Fruit fly (Drosophila melanogaster) whole organism, embryonic: Measurements from ENCODE around the gene ck.

Source experiments
- CG11723 ChIP-seq: fragments of 200-800 bp; sonication (Bioruptor generic); optimal IDR thresholded peaks from 2 replicates; lab custom pipeline; 2017; ENCODE audit warnings: missing biosample characterization, mild to moderate bottlenecking, missing genetic modification characterization
- CG14965 ChIP-seq: fragments of 200-800 bp; sonication (Bioruptor generic); optimal IDR thresholded peaks from 2 replicates; lab custom pipeline; 2016; ENCODE audit warnings: missing biosample characterization, missing genetic modification characterization, borderline replicate concordance
- CG15073 ChIP-seq: fragments of 200-800 bp; sonication (Bioruptor generic); optimal IDR thresholded peaks from 2 replicates; lab custom pipeline; 2016; ENCODE audit warnings: missing biosample characterization, missing genetic modification characterization
- CG16779 ChIP-seq: fragments of 200-800 bp; sonication (Bioruptor generic); IDR thresholded peaks from 2 replicates; pipeline ENCODE4 v1.3.6; 2022; ENCODE audit warnings: missing biosample characterization, missing genetic modification characterization
- CG17612 ChIP-seq: fragments of 200-800 bp; sonication (Bioruptor generic); IDR thresholded peaks from 2 replicates; pipeline ENCODE4 v1.3.6; 2022; ENCODE audit warnings: missing biosample characterization, missing genetic modification characterization
- CG17802 ChIP-seq: fragments of 200-800 bp; sonication (Bioruptor generic); optimal IDR thresholded peaks from 2 replicates; lab custom pipeline; 2018; ENCODE audit warnings: missing biosample characterization, mild to moderate bottlenecking, missing genetic modification characterization, moderate library complexity
- CG1832 ChIP-seq: fragments of 200-800 bp; sonication (Bioruptor generic); optimal IDR thresholded peaks from 2 replicates; lab custom pipeline; 2017; ENCODE audit warnings: missing biosample characterization, mild to moderate bottlenecking, missing genetic modification characterization, inconsistent platforms
- CG2120 ChIP-seq: fragments of 200-800 bp; sonication (Bioruptor generic); optimal IDR thresholded peaks from 3 replicates; lab custom pipeline; 2016; ENCODE audit warnings: missing biosample characterization, missing genetic modification characterization
- CG2678 ChIP-seq: fragments of 200-800 bp; sonication (Bioruptor generic); optimal IDR thresholded peaks from 3 replicates; lab custom pipeline; 2019; ENCODE audit warnings: missing biosample characterization, mild to moderate bottlenecking, missing genetic modification characterization, moderate library complexity
- CG31224 ChIP-seq: fragments of 200-800 bp; sonication (Bioruptor generic); IDR thresholded peaks from 2 replicates; pipeline ENCODE4 v1.3.6; 2022; ENCODE audit warnings: missing biosample characterization, missing genetic modification characterization
- CG32767 ChIP-seq: fragments of 200-800 bp; sonication (Bioruptor generic); IDR thresholded peaks from 2 replicates; pipeline ENCODE4 v1.3.6; 2022; ENCODE audit warnings: missing biosample characterization, missing genetic modification characterization
- CG33213 ChIP-seq: fragments of 200-800 bp; sonication (Bioruptor generic); optimal IDR thresholded peaks from 3 replicates; lab custom pipeline; 2016; ENCODE audit warnings: missing biosample characterization, missing genetic modification characterization
- CG3847 ChIP-seq: fragments of 200-800 bp; sonication (Bioruptor generic); IDR thresholded peaks from 2 replicates; pipeline ENCODE4 v1.3.6; 2022; ENCODE audit warnings: missing biosample characterization, missing genetic modification characterization
- CG6765 ChIP-seq: fragments of 200-800 bp; sonication (Bioruptor generic); optimal IDR thresholded peaks from 3 replicates; lab custom pipeline; 2017; ENCODE audit warnings: missing biosample characterization, mild to moderate bottlenecking, missing genetic modification characterization
- CG6854 ChIP-seq: fragments of 200-800 bp; sonication (Bioruptor generic); optimal IDR thresholded peaks from 3 replicates; lab custom pipeline; 2017; ENCODE audit warnings: missing biosample characterization, mild to moderate bottlenecking, missing genetic modification characterization
- CG7372 ChIP-seq: fragments of 200-800 bp; sonication (Bioruptor generic); IDR thresholded peaks from 2 replicates; pipeline ENCODE4 v1.3.6; 2022; ENCODE audit warnings: missing biosample characterization, missing genetic modification characterization
- CG8478 ChIP-seq: fragments of >200 bp; optimal IDR thresholded peaks from 2 replicates; lab custom pipeline; 2018
- CG9215 ChIP-seq: fragments of 200-800 bp; sonication (Bioruptor generic); IDR thresholded peaks from 2 replicates; pipeline ENCODE4 v1.3.6; 2022; ENCODE audit warnings: missing biosample characterization, missing genetic modification characterization
- CG9437 ChIP-seq: fragments of 200-800 bp; sonication (Bioruptor generic); optimal IDR thresholded peaks from 2 replicates; lab custom pipeline; 2018; ENCODE audit warnings: missing biosample characterization, mild to moderate bottlenecking, missing genetic modification characterization
- Ets65A ChIP-seq: fragments of 200-800 bp; sonication (Bioruptor generic); peaks from one replicate; lab custom pipeline; 2016; ENCODE audit warnings: missing biosample characterization, missing genetic modification characterization
- HLH54F ChIP-seq: fragments of 200-800 bp; sonication (Bioruptor generic); optimal IDR thresholded peaks from 3 replicates; lab custom pipeline; 2016; ENCODE audit warnings: missing biosample characterization, missing genetic modification characterization
- Hand ChIP-seq: fragments of 200-800 bp; sonication (Bioruptor generic); optimal IDR thresholded peaks from 2 replicates; lab custom pipeline; 2017; ENCODE audit warnings: mild to moderate bottlenecking, missing biosample characterization, missing genetic modification reagents, missing genetic modification characterization
- MBD-R2 ChIP-seq: fragments of 200-800 bp; sonication (Bioruptor generic); IDR thresholded peaks from 2 replicates; pipeline ENCODE4 v1.3.6; 2022; ENCODE audit warnings: missing biosample characterization, missing genetic modification characterization
- Mad ChIP-seq: fragments of 200-800 bp; sonication (Bioruptor generic); optimal IDR thresholded peaks from 2 replicates; lab custom pipeline; 2016; ENCODE audit warnings: missing biosample characterization, missing genetic modification characterization
- Med ChIP-seq: fragments of 200-800 bp; sonication (Bioruptor generic); peaks from one replicate; lab custom pipeline; 2016; ENCODE audit warnings: missing biosample characterization, missing genetic modification characterization, mild to moderate bottlenecking, inconsistent platforms, moderate library complexity
- Taf1 ChIP-seq: fragments of 200-800 bp; sonication (Bioruptor generic); IDR thresholded peaks from 2 replicates; pipeline ENCODE4 v1.3.6; 2022; ENCODE audit warnings: missing biosample characterization, missing genetic modification characterization
- al ChIP-seq: fragments of 200-800 bp; sonication (Bioruptor generic); IDR thresholded peaks from 2 replicates; pipeline ENCODE4 v1.3.6; 2022; ENCODE audit warnings: missing biosample characterization, missing genetic modification characterization
- amos ChIP-seq: fragments of 200-800 bp; sonication (Bioruptor generic); IDR thresholded peaks from 2 replicates; pipeline ENCODE4 v1.3.6; 2022; ENCODE audit warnings: missing biosample characterization, missing genetic modification characterization; ENCODE audit not compliant: partially characterized antibody
- bbx ChIP-seq: fragments of 200-800 bp; sonication (Bioruptor generic); IDR thresholded peaks from 2 replicates; pipeline ENCODE4 v1.3.6; 2022; ENCODE audit warnings: missing biosample characterization, missing genetic modification characterization; ENCODE audit not compliant: partially characterized antibody
- bigmax ChIP-seq: fragments of 200-800 bp; sonication (Bioruptor generic); optimal IDR thresholded peaks from 2 replicates; lab custom pipeline; 2018; ENCODE audit warnings: missing biosample characterization, mild to moderate bottlenecking, missing genetic modification characterization
- cad ChIP-seq: fragments of >200 bp; optimal IDR thresholded peaks from 2 replicates; lab custom pipeline; 2017; ENCODE audit warnings: missing biosample characterization, missing genetic modification characterization
- chn ChIP-seq: fragments of 200-800 bp; sonication (Bioruptor generic); optimal IDR thresholded peaks from 2 replicates; lab custom pipeline; 2016; ENCODE audit warnings: missing biosample characterization, missing genetic modification characterization
- crol ChIP-seq: fragments of 200-800 bp; sonication (Bioruptor generic); IDR thresholded peaks from 2 replicates; pipeline ENCODE4 v1.3.6; 2022; ENCODE audit warnings: missing biosample characterization, missing genetic modification characterization
- crp ChIP-seq, 2 experiments: fragments of 200-800 bp; sonication (Bioruptor generic); optimal IDR thresholded peaks; 2 replicates in 1 of 2; 3 replicates in 1 of 2; lab custom pipeline; 2017; ENCODE audit warnings: missing biosample characterization in 2 of 2, missing genetic modification characterization in 2 of 2, mild to moderate bottlenecking in 1 of 2, moderate library complexity in 1 of 2
- emc ChIP-seq: fragments of 200-800 bp; sonication (Bioruptor generic); optimal IDR thresholded peaks from 2 replicates; lab custom pipeline; 2016; ENCODE audit warnings: missing biosample characterization, missing genetic modification characterization
- exex ChIP-seq: fragments of 200-800 bp; sonication (Bioruptor generic); optimal IDR thresholded peaks from 4 replicates; lab custom pipeline; 2018; ENCODE audit warnings: missing biosample characterization, mild to moderate bottlenecking, missing genetic modification characterization, moderate library complexity
- ftz-f1 ChIP-seq: fragments of 200-800 bp; sonication (Bioruptor generic); optimal IDR thresholded peaks from 2 replicates; lab custom pipeline; 2016; ENCODE audit warnings: missing biosample characterization, missing genetic modification characterization
- gsb ChIP-seq: fragments of 200-800 bp; sonication (Bioruptor generic); IDR thresholded peaks from 2 replicates; pipeline ENCODE4 v1.3.6; 2022; ENCODE audit warnings: missing biosample characterization, missing genetic modification characterization
- her ChIP-seq: fragments of 200-800 bp; sonication (Bioruptor generic); optimal IDR thresholded peaks from 2 replicates; lab custom pipeline; 2016; ENCODE audit warnings: missing biosample characterization, missing genetic modification characterization
- jumu ChIP-seq: fragments of 200-800 bp; sonication (Bioruptor generic); optimal IDR thresholded peaks from 3 replicates; lab custom pipeline; 2016; ENCODE audit warnings: missing biosample characterization, missing genetic modification characterization
- pb ChIP-seq: fragments of 200-800 bp; sonication (Bioruptor generic); optimal IDR thresholded peaks from 3 replicates; lab custom pipeline; 2016; ENCODE audit warnings: missing biosample characterization, missing genetic modification characterization
- sens ChIP-seq: fragments of 200-800 bp; sonication (Bioruptor generic); peaks from one replicate; lab custom pipeline; 2016; ENCODE audit warnings: missing biosample characterization, missing genetic modification characterization
- vfl ChIP-seq: fragments of 200-800 bp; sonication (Bioruptor generic); optimal IDR thresholded peaks from 2 replicates; lab custom pipeline; 2016; ENCODE audit warnings: missing biosample characterization, missing genetic modification characterization
- vvl ChIP-seq: fragments of 200-800 bp; sonication (Bioruptor generic); IDR thresholded peaks from 2 replicates; pipeline ENCODE4 v1.3.6; 2022; ENCODE audit warnings: missing biosample characterization, missing genetic modification characterization
- zen ChIP-seq: fragments of 200-800 bp; sonication (Bioruptor generic); optimal IDR thresholded peaks from 3 replicates; lab custom pipeline; 2018; ENCODE audit warnings: missing biosample characterization, mild to moderate bottlenecking, missing genetic modification characterization, moderate library complexity

The ck gene

DNA sequence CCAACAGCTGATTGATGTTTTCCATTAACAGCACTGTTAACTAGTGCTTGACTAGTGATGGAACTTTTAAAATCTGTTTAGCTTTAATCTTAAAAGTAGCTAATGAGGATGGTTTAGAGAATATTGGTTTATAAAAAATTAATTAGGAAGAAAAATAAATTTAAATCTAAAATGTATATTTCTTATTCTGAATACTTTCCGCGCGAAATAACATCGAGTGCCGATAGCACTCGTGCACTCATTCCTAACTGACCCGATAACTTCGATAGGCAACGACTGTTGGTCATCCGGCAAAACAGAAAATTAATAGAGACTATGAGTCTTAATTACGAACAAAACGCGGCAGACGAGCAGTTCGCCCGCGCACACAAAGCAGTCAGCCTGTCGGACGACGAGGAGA, 48.0 kb downstream of the ck start, which contains the start of the genes THG and Rnmt (continued):
- TF ChIP-seq vvl (GFP tag; lab: Robert Waterston, UW) (peak; percentile 92), CG15073 (GFP tag; lab: Kevin White, UChicago) (no peak), CG33213 (GFP tag; lab: Kevin White, UChicago) (peak; percentile 44), bigmax (GFP tag; lab: Kevin White, UChicago) (no peak), CG3847 (GFP tag; lab: Robert Waterston, UW) (peak; percentile 84), CG9215 (GFP tag; lab: Robert Waterston, UW) (peak; percentile 77), Ets65A (GFP tag; lab: Kevin White, UChicago) (peak; percentile 93), her (GFP tag; lab: Kevin White, UChicago) (peak; percentile 46), CG6854 (no peak), CG9437 (GFP tag; lab: Kevin White, UChicago) (peak; percentile 46), CG2120 (peak; percentile 90), pb (GFP tag; lab: Kevin White, UChicago) (no peak), Taf1 (peak; percentile 48; the same call in 1 of the 2 replicates), gsb (peak; percentile 68), ftz-f1 (GFP tag; lab: Kevin White, UChicago) (peak; percentile 26), amos (peak; percentile 83), CG7372 (GFP tag; lab: Robert Waterston, UW) (peak; percentile 85), HLH54F (GFP tag; lab: Kevin White, UChicago) (peak; percentile 66), chn (GFP tag; lab: Kevin White, UChicago) (peak; percentile 81), CG14965 (GFP tag; lab: Kevin White, UChicago) (no peak), cad (GFP tag; lab: Kevin White, UChicago) (no peak), CG17612 (GFP tag; lab: Robert Waterston, UW) (no peak), bbx (GFP tag; lab: Robert Waterston, UW) (peak; percentile 81), Mad (GFP tag; lab: Kevin White, UChicago) (peak; percentile 74), CG32767 (GFP tag; lab: Robert Waterston, UW) (peak; percentile 65; the same call in 1 of the 2 replicates), al (GFP tag; lab: Robert Waterston, UW) (peak; percentile 71), crp (GFP tag; optimal IDR thresholded peaks at IDR 0.05; lab: Kevin White, UChicago) (peak; percentile 0 to 86), emc (GFP tag; lab: Kevin White, UChicago) (no peak), vfl (GFP tag; lab: Kevin White, UChicago) (peak; percentile 71), CG31224 (GFP tag; lab: Robert Waterston, UW) (peak; percentile 58), CG2678 (tag; lab: Kevin White, UChicago) (peak; percentile 81)

DNA sequence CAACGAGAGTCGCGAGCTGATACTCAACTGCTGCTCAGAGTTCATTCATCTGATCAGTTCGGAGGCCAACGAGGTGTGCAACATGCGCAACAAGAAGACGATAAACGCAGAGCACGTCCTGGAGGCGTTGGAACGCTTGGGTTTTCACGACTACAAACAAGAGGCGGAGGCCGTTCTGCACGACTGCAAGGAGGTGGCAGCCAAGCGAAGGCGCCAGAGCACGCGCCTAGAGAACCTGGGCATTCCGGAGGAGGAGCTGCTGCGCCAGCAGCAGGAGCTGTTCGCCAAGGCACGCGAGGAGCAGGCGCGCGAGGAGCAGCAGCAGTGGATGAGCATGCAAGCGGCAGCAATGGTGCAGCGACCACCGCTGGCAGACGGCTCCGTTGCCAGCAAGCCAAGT, 49.6 kb downstream of the ck start:
- TF ChIP-seq jumu (no peak), Med (GFP tag; lab: Kevin White, UChicago) (peak; percentile 74), CG17802 (tag; lab: Kevin White, UChicago) (no peak), zen (tag; lab: Kevin White, UChicago) (no peak), CG11723 (GFP tag; lab: Kevin White, UChicago) (no peak), CG6765 (GFP tag; lab: Kevin White, UChicago) (no peak), crol (GFP tag; lab: Robert Waterston, UW) (no peak), CG1832 (GFP tag; lab: Kevin White, UChicago) (peak; percentile 22), sens (GFP tag; lab: Kevin White, UChicago) (peak; percentile 62), CG8478 (lab: Kevin White, UChicago) (peak; percentile 34), exex (tag; lab: Kevin White, UChicago) (no peak), Hand (no peak), CG16779 (GFP tag; lab: Robert Waterston, UW) (0 out of 2 replicates have a peak, but pooled peaks have one; percentile 39), MBD-R2 (GFP tag; lab: Robert Waterston, UW) (0 out of 2 replicates have a peak, but pooled peaks have one; percentile 0)
